Fruit fly (Drosophila melanogaster): ENCODE measurements around the gene RhoL.

Gene RhoL

dm6 chr3R:9454980-9455379, 47.4 kb downstream of the RhoL start (continued):
- TF ChIP-seq vfl (GFP tag; optimal IDR thresholded peaks at IDR 0.05), result no peak
- TF ChIP-seq CG15269 (tag; optimal IDR thresholded peaks at IDR 0.05), result no peak
- TF ChIP-seq CG12219 (GFP tag; optimal IDR thresholded peaks at IDR 0.05), result no peak
- TF ChIP-seq yki (optimal IDR thresholded peaks at IDR 0.05), result no peak
- TF ChIP-seq CG11695 (GFP tag; IDR thresholded peaks at IDR 0.05), result peak; percentile 60; the same call in 1 of the 3 replicates
- no peak for TF ChIP-seq D19B (GFP tag; optimal IDR thresholded peaks at IDR 0.05)
- no peak for TF ChIP-seq dmrt11E (tag; optimal IDR thresholded peaks at IDR 0.05)
- no peak for TF ChIP-seq CG4854 (GFP tag; optimal IDR thresholded peaks at IDR 0.05)
- TF ChIP-seq CG10543 (GFP tag; optimal IDR thresholded peaks at IDR 0.05), result no peak
- no peak for TF ChIP-seq stc (GFP tag; IDR thresholded peaks at IDR 0.05)

dm6 chr3R:9450672-9451071, 51.7 kb downstream of the RhoL start:
- TF ChIP-seq CG14014 (GFP tag; IDR thresholded peaks at IDR 0.05) (no peak), seq (GFP tag; IDR thresholded peaks at IDR 0.05) (no peak), ssp (GFP tag; IDR thresholded peaks at IDR 0.05) (no peak), bab2 (GFP tag; optimal IDR thresholded peaks at IDR 0.05) (no peak), scrt (GFP tag; optimal IDR thresholded peaks at IDR 0.05) (no peak), Gsc (GFP tag; IDR thresholded peaks at IDR 0.05) (no peak), zen2 (GFP tag; IDR thresholded peaks at IDR 0.05; ENCODE audit: partially characterized antibody) (0 out of 3 replicates have a peak, but pooled peaks have one; percentile 22), ro (GFP tag; IDR thresholded peaks at IDR 0.05) (no peak), cg (GFP tag; optimal IDR thresholded peaks at IDR 0.05) (peak; percentile 72), CG33213 (GFP tag; optimal IDR thresholded peaks at IDR 0.05) (no peak), CG11085 (GFP tag; IDR thresholded peaks at IDR 0.05) (no peak), Pdp1 (GFP tag; optimal IDR thresholded peaks at IDR 0.05) (peak in 1 of 2 experiments; percentile 13), Camta (GFP tag; optimal IDR thresholded peaks at IDR 0.05) (no peak), sob (GFP tag; IDR thresholded peaks at IDR 0.05) (peak; percentile 12; the same call in 1 of the 2 replicates), btn (GFP tag; optimal IDR thresholded peaks at IDR 0.05) (no peak), lab (GFP tag; optimal IDR thresholded peaks at IDR 0.05) (peak; percentile 13), Six4 (GFP tag; optimal IDR thresholded peaks at IDR 0.05) (no peak), CG7928 (GFP tag; optimal IDR thresholded peaks at IDR 0.05) (no peak), CG13894 (tag; optimal IDR thresholded peaks at IDR 0.05) (peak; percentile 26), ci (GFP tag; IDR thresholded peaks at IDR 0.05) (peak; percentile 37; the same call in 1 of the 3 replicates), sima (GFP tag; optimal IDR thresholded peaks at IDR 0.05) (no peak), fru (optimal IDR thresholded peaks at IDR 0.05) (no peak), CG11723 (GFP tag; optimal IDR thresholded peaks at IDR 0.05) (no peak), Doc3 (GFP tag; IDR thresholded peaks at IDR 0.05; ENCODE audit: partially characterized antibody) (no peak), gfzf (GFP tag; optimal IDR thresholded peaks at IDR 0.05) (no peak), Atf6 (GFP tag; IDR thresholded peaks at IDR 0.05) (0 out of 2 replicates have a peak, but pooled peaks have one; percentile 11), eve (GFP tag; optimal IDR thresholded peaks at IDR 0.05) (peak in 1 of 2 experiments; percentile 49), CG8089 (GFP tag; optimal IDR thresholded peaks at IDR 0.05) (no peak), CG15479 (GFP tag; optimal IDR thresholded peaks at IDR 0.05) (no peak), luna (GFP tag; optimal IDR thresholded peaks at IDR 0.05) (peak; percentile 7), CG12391 (tag; optimal IDR thresholded peaks at IDR 0.05) (no peak), CG8281 (tag; optimal IDR thresholded peaks at IDR 0.05) (peak; percentile 97), grau (tag; optimal IDR thresholded peaks at IDR 0.05) (no peak), bigmax (GFP tag; optimal IDR thresholded peaks at IDR 0.05) (no peak)
